Fruit fly (Drosophila melanogaster) whole organism, embryonic: ENCODE data around the gene svr.

Experiments used
- Abd-B ChIP-seq: fragments of 200-800 bp; sonication (Bioruptor generic); optimal IDR thresholded peaks from 2 replicates; lab custom pipeline; 2018; ENCODE audit warnings: missing biosample characterization, mild to moderate bottlenecking, missing genetic modification characterization, moderate library complexity
- Atf-2 ChIP-seq: fragments of 200-800 bp; sonication (Bioruptor generic); optimal IDR thresholded peaks from 2 replicates; lab custom pipeline; 2016; ENCODE audit warnings: missing biosample characterization, missing genetic modification characterization
- CG1024 ChIP-seq: fragments of 200-800 bp; sonication (Bioruptor generic); IDR thresholded peaks from 2 replicates; pipeline ENCODE4 v1.3.6; 2022; ENCODE audit warnings: missing biosample characterization, missing genetic modification characterization
- CG10543 ChIP-seq: fragments of 200-800 bp; sonication (Bioruptor generic); optimal IDR thresholded peaks from 3 replicates; lab custom pipeline; 2017; ENCODE audit warnings: missing biosample characterization, mild to moderate bottlenecking, missing genetic modification characterization, moderate library complexity
- CG11247 ChIP-seq: fragments of 200-800 bp; sonication (Bioruptor generic); IDR thresholded peaks from 2 replicates; pipeline ENCODE4 v1.3.6; 2022; ENCODE audit warnings: missing biosample characterization, missing genetic modification characterization
- CG12104 ChIP-seq: fragments of 200-800 bp; sonication (Bioruptor generic); optimal IDR thresholded peaks from 3 replicates; lab custom pipeline; 2016; ENCODE audit warnings: missing biosample characterization, missing genetic modification characterization
- CG1529 ChIP-seq: fragments of 200-800 bp; sonication (Bioruptor generic); optimal IDR thresholded peaks from 3 replicates; lab custom pipeline; 2018; ENCODE audit warnings: missing biosample characterization, missing genetic modification characterization
- CG15601 ChIP-seq: fragments of 200-800 bp; sonication (Bioruptor generic); optimal IDR thresholded peaks from 3 replicates; lab custom pipeline; 2019; ENCODE audit warnings: missing biosample characterization, mild to moderate bottlenecking, missing genetic modification characterization, moderate library complexity
- CG15696 ChIP-seq: fragments of 200-800 bp; sonication (Bioruptor generic); optimal IDR thresholded peaks from 2 replicates; lab custom pipeline; 2019; ENCODE audit warnings: missing biosample characterization, mild to moderate bottlenecking, missing genetic modification characterization, moderate library complexity
- CG16813 ChIP-seq: fragments of 200-800 bp; sonication (Bioruptor generic); IDR thresholded peaks from 3 replicates; pipeline ENCODE4 v1.3.6; 2022; ENCODE audit warnings: missing biosample characterization, missing genetic modification characterization; ENCODE audit not compliant: partially characterized antibody
- CG17612 ChIP-seq: fragments of 200-800 bp; sonication (Bioruptor generic); IDR thresholded peaks from 2 replicates; pipeline ENCODE4 v1.3.6; 2022; ENCODE audit warnings: missing biosample characterization, missing genetic modification characterization
- CG34224 ChIP-seq: fragments of 200-800 bp; sonication (Bioruptor generic); IDR thresholded peaks from 3 replicates; pipeline ENCODE4 v1.3.6; 2022; ENCODE audit warnings: missing biosample characterization, missing genetic modification characterization; ENCODE audit not compliant: partially characterized antibody
- CG3838 ChIP-seq: fragments of 200-800 bp; sonication (Bioruptor generic); optimal IDR thresholded peaks from 3 replicates; lab custom pipeline; 2016; ENCODE audit warnings: missing biosample characterization, missing genetic modification characterization
- CG4617 ChIP-seq: fragments of 200-800 bp; sonication (Bioruptor generic); optimal IDR thresholded peaks from 3 replicates; lab custom pipeline; 2016; ENCODE audit warnings: missing biosample characterization, missing genetic modification characterization, borderline replicate concordance
- CG5180 ChIP-seq: fragments of 200-800 bp; sonication (Bioruptor generic); optimal IDR thresholded peaks from 3 replicates; lab custom pipeline; 2017; ENCODE audit warnings: missing biosample characterization, missing genetic modification characterization, mild to moderate bottlenecking, moderate library complexity, missing genetic modification reagents
- CG6813 ChIP-seq: fragments of 200-800 bp; sonication (Bioruptor generic); optimal IDR thresholded peaks from 2 replicates; lab custom pipeline; 2017; ENCODE audit warnings: missing biosample characterization, missing genetic modification characterization, mild to moderate bottlenecking, moderate library complexity, missing genetic modification reagents
- CG7357 ChIP-seq: fragments of 200-800 bp; sonication (Bioruptor generic); IDR thresholded peaks from 3 replicates; pipeline ENCODE4 v1.3.6; 2022; ENCODE audit warnings: missing biosample characterization, missing genetic modification characterization
- CG7963 ChIP-seq: fragments of 200-800 bp; sonication (Bioruptor generic); IDR thresholded peaks from 3 replicates; pipeline ENCODE4 v1.3.6; 2022; ENCODE audit warnings: missing biosample characterization, missing genetic modification characterization; ENCODE audit not compliant: partially characterized antibody
- CG9437 ChIP-seq: fragments of 200-800 bp; sonication (Bioruptor generic); optimal IDR thresholded peaks from 2 replicates; lab custom pipeline; 2018; ENCODE audit warnings: missing biosample characterization, mild to moderate bottlenecking, missing genetic modification characterization
- CG9932 ChIP-seq: fragments of 200-800 bp; sonication (Bioruptor generic); IDR thresholded peaks from 2 replicates; pipeline ENCODE4 v1.3.6; 2022; ENCODE audit warnings: missing biosample characterization, missing genetic modification characterization
- CkIIα-i1 ChIP-seq: fragments of 200-800 bp; sonication (Bioruptor generic); IDR thresholded peaks from 2 replicates; pipeline ENCODE4 v1.3.6; 2022; ENCODE audit warnings: missing biosample characterization, missing genetic modification characterization
- CoRest ChIP-seq: fragments of 200-800 bp; sonication (Bioruptor generic); optimal IDR thresholded peaks from 3 replicates; lab custom pipeline; 2018; ENCODE audit warnings: missing biosample characterization, mild to moderate bottlenecking, missing genetic modification characterization, moderate library complexity
- HLHmδ ChIP-seq: fragments of 200-800 bp; sonication (Bioruptor generic); optimal IDR thresholded peaks from 2 replicates; lab custom pipeline; 2018; ENCODE audit warnings: missing biosample characterization, mild to moderate bottlenecking, missing genetic modification characterization, moderate library complexity
- Nf-YB ChIP-seq: fragments of 200-800 bp; sonication (Bioruptor generic); optimal IDR thresholded peaks from 3 replicates; lab custom pipeline; 2019; ENCODE audit warnings: missing biosample characterization, mild to moderate bottlenecking, missing genetic modification characterization, moderate library complexity
- Ravus ChIP-seq: fragments of 200-800 bp; sonication (Bioruptor generic); IDR thresholded peaks from 2 replicates; pipeline ENCODE4 v1.3.6; 2022; ENCODE audit warnings: missing biosample characterization, missing genetic modification characterization
- ab ChIP-seq: fragments of 200-800 bp; sonication (Bioruptor generic); optimal IDR thresholded peaks from 2 replicates; lab custom pipeline; 2016; ENCODE audit warnings: missing biosample characterization, missing genetic modification characterization
- chn ChIP-seq: fragments of 200-800 bp; sonication (Bioruptor generic); optimal IDR thresholded peaks from 2 replicates; lab custom pipeline; 2016; ENCODE audit warnings: missing biosample characterization, missing genetic modification characterization
- ci ChIP-seq: fragments of 200-800 bp; sonication (Bioruptor generic); IDR thresholded peaks from 3 replicates; pipeline ENCODE4 v1.3.6; 2022; ENCODE audit warnings: missing biosample characterization, missing genetic modification characterization
- corto ChIP-seq: fragments of 200-800 bp; sonication (Bioruptor generic); optimal IDR thresholded peaks from 2 replicates; lab custom pipeline; 2016; ENCODE audit warnings: missing biosample characterization, mild to moderate bottlenecking, missing genetic modification characterization, moderate library complexity
- emc ChIP-seq: fragments of 200-800 bp; sonication (Bioruptor generic); optimal IDR thresholded peaks from 2 replicates; lab custom pipeline; 2016; ENCODE audit warnings: missing biosample characterization, missing genetic modification characterization
- gem ChIP-seq: fragments of 200-800 bp; sonication (Bioruptor generic); optimal IDR thresholded peaks from 2 replicates; lab custom pipeline; 2019; ENCODE audit warnings: missing biosample characterization, mild to moderate bottlenecking, missing genetic modification characterization, moderate library complexity
- gsb-n ChIP-seq: fragments of 200-800 bp; sonication (Bioruptor generic); optimal IDR thresholded peaks from 3 replicates; lab custom pipeline; 2018; ENCODE audit warnings: missing biosample characterization, mild to moderate bottlenecking, missing genetic modification characterization
- hb ChIP-seq: fragments of 200-800 bp; sonication (Bioruptor generic); IDR thresholded peaks from 3 replicates; pipeline ENCODE4 v1.3.6; 2022; ENCODE audit warnings: missing biosample characterization, missing genetic modification characterization; ENCODE audit not compliant: partially characterized antibody
- kah ChIP-seq: fragments of 200-800 bp; sonication (Bioruptor generic); optimal IDR thresholded peaks from 2 replicates; lab custom pipeline; 2018; ENCODE audit warnings: missing biosample characterization, mild to moderate bottlenecking, missing genetic modification characterization
- kay ChIP-seq: fragments of 200-800 bp; sonication (Bioruptor generic); optimal IDR thresholded peaks from 2 replicates; lab custom pipeline; 2016; ENCODE audit warnings: missing biosample characterization, missing genetic modification characterization
- knrl ChIP-seq: fragments of 200-800 bp; sonication (Bioruptor generic); IDR thresholded peaks from 3 replicates; pipeline ENCODE4 v1.3.6; 2022; ENCODE audit warnings: missing biosample characterization, missing genetic modification characterization; ENCODE audit not compliant: partially characterized antibody
- lbe ChIP-seq: fragments of 200-800 bp; sonication (Bioruptor generic); optimal IDR thresholded peaks from 2 replicates; lab custom pipeline; 2016; ENCODE audit warnings: missing biosample characterization, mild to moderate bottlenecking, missing genetic modification characterization
- nerfin-1 ChIP-seq: fragments of 200-800 bp; sonication (Bioruptor generic); optimal IDR thresholded peaks from 3 replicates; lab custom pipeline; 2019; ENCODE audit warnings: missing biosample characterization, mild to moderate bottlenecking, missing genetic modification characterization, moderate library complexity
- nerfin-2 ChIP-seq: fragments of 200-800 bp; sonication (Bioruptor generic); IDR thresholded peaks from 2 replicates; pipeline ENCODE4 v1.3.6; 2022; ENCODE audit warnings: missing biosample characterization, missing genetic modification characterization; ENCODE audit not compliant: partially characterized antibody
- oc ChIP-seq: fragments of 200-800 bp; sonication (Bioruptor generic); optimal IDR thresholded peaks from 2 replicates; lab custom pipeline; 2018; ENCODE audit warnings: missing biosample characterization, mild to moderate bottlenecking, missing genetic modification characterization, moderate library complexity
- pita ChIP-seq: fragments of 200-800 bp; sonication (Bioruptor generic); optimal IDR thresholded peaks from 2 replicates; lab custom pipeline; 2017; ENCODE audit warnings: missing biosample characterization, mild to moderate bottlenecking, missing genetic modification characterization
- psq ChIP-seq: fragments of 200-800 bp; sonication (Bioruptor generic); optimal IDR thresholded peaks from 2 replicates; lab custom pipeline; 2017; ENCODE audit warnings: missing biosample characterization, missing genetic modification characterization
- sob ChIP-seq: fragments of 200-800 bp; sonication (Bioruptor generic); IDR thresholded peaks from 2 replicates; pipeline ENCODE4 v1.3.6; 2022; ENCODE audit warnings: missing biosample characterization, missing genetic modification characterization
- sr ChIP-seq: fragments of 200-800 bp; sonication (Bioruptor generic); IDR thresholded peaks from 3 replicates; pipeline ENCODE4 v1.3.6; 2022; ENCODE audit warnings: missing biosample characterization, missing genetic modification characterization
- tx ChIP-seq: fragments of 200-800 bp; sonication (Bioruptor generic); optimal IDR thresholded peaks from 2 replicates; lab custom pipeline; 2016; ENCODE audit warnings: missing biosample characterization, missing genetic modification characterization
- unc-4 ChIP-seq: fragments of 200-800 bp; sonication (Bioruptor generic); IDR thresholded peaks from 2 replicates; pipeline ENCODE4 v1.3.6; 2022; ENCODE audit warnings: missing biosample characterization, missing genetic modification characterization; ENCODE audit not compliant: partially characterized antibody
- wek ChIP-seq: fragments of 200-800 bp; sonication (Bioruptor generic); optimal IDR thresholded peaks from 3 replicates; lab custom pipeline; 2018; ENCODE audit warnings: missing biosample characterization, mild to moderate bottlenecking, missing genetic modification characterization, moderate library complexity
- zen ChIP-seq: fragments of 200-800 bp; sonication (Bioruptor generic); optimal IDR thresholded peaks from 3 replicates; lab custom pipeline; 2018; ENCODE audit warnings: missing biosample characterization, mild to moderate bottlenecking, missing genetic modification characterization, moderate library complexity

svr gene

dm6 chrX:523179-523851 lies 27.1 kb downstream of the svr start, which contains the start of gene elav (continued):
- TF ChIP-seq CkIIα-i1 (GFP tag; lab: Robert Waterston, UW): peak; percentile 79
- TF ChIP-seq CG3838: peak; percentile 95
- no peak; the same call in 1 of the 2 replicates for TF ChIP-seq unc-4 (GFP tag; lab: Robert Waterston, UW)
- peak; percentile 98 for TF ChIP-seq gsb-n (tag; lab: Kevin White, UChicago)
- TF ChIP-seq CG1024 (GFP tag; lab: Robert Waterston, UW): peak; percentile 90
- TF ChIP-seq chn: peak; percentile 98
- TF ChIP-seq knrl: no peak
- TF ChIP-seq zen (tag; lab: Kevin White, UChicago): peak; percentile 98
- TF ChIP-seq oc (tag; lab: Kevin White, UChicago): peak; percentile 99
- peak; percentile 96 for TF ChIP-seq Abd-B (GFP tag; lab: Kevin White, UChicago)
- TF ChIP-seq Nf-YB: peak; percentile 91
- peak; percentile 99 for TF ChIP-seq CG15696 (tag; lab: Kevin White, UChicago)
- peak; percentile 99 for TF ChIP-seq CG1529 (GFP tag; lab: Kevin White, UChicago)
- TF ChIP-seq sob (GFP tag; lab: Robert Waterston, UW): peak; percentile 98
- TF ChIP-seq wek (GFP tag; lab: Kevin White, UChicago): peak; percentile 89
- peak; percentile 95 for TF ChIP-seq kay
- no peak for TF ChIP-seq CG7963 (GFP tag; lab: Robert Waterston, UW)
- TF ChIP-seq CG12104 (GFP tag; lab: Kevin White, UChicago): peak; percentile 97
- TF ChIP-seq kah: peak; percentile 95
- TF ChIP-seq CG17612 (GFP tag; lab: Robert Waterston, UW): peak; percentile 95
- TF ChIP-seq emc: peak; percentile 86
- peak; percentile 95 for TF ChIP-seq psq
- TF ChIP-seq CG7357 (GFP tag; lab: Robert Waterston, UW): peak; percentile 94
- no peak for TF ChIP-seq nerfin-2
- TF ChIP-seq nerfin-1 (tag; lab: Kevin White, UChicago): peak; percentile 98
- peak; percentile 100 for TF ChIP-seq CG10543 (GFP tag; lab: Kevin White, UChicago)
- TF ChIP-seq lbe (GFP tag; lab: Kevin White, UChicago): peak; percentile 96
- no peak for TF ChIP-seq hb (GFP tag; lab: Robert Waterston, UW)
- peak; percentile 98 for TF ChIP-seq CG15601 (tag; lab: Kevin White, UChicago)
- TF ChIP-seq ab (GFP tag; lab: Kevin White, UChicago): peak; percentile 86
- peak; percentile 95 for TF ChIP-seq tx (GFP tag; lab: Kevin White, UChicago)
- peak; percentile 94 for TF ChIP-seq CG4617 (GFP tag; lab: Kevin White, UChicago)
- peak; percentile 94 for TF ChIP-seq corto (GFP tag; lab: Kevin White, UChicago)
- peak; percentile 96 for TF ChIP-seq Atf-2
- no peak for TF ChIP-seq CG16813
- TF ChIP-seq pita (GFP tag; lab: Kevin White, UChicago): no peak
- TF ChIP-seq CG9932 (GFP tag; lab: Robert Waterston, UW): peak; percentile 99
- no peak for TF ChIP-seq HLHmδ (GFP tag; lab: Kevin White, UChicago)
- peak; percentile 98 for TF ChIP-seq CG11247
- TF ChIP-seq CoRest: peak; percentile 99
- TF ChIP-seq CG9437 (GFP tag; lab: Kevin White, UChicago): peak; percentile 94
- TF ChIP-seq CG5180 (GFP tag; lab: Kevin White, UChicago): peak; percentile 93
- TF ChIP-seq gem (tag; lab: Kevin White, UChicago): peak; percentile 99
- TF ChIP-seq Ravus (GFP tag; lab: Robert Waterston, UW): peak; percentile 92
- TF ChIP-seq ci (GFP tag; lab: Robert Waterston, UW): peak; percentile 98
- TF ChIP-seq sr (GFP tag; lab: Robert Waterston, UW): peak; percentile 87; the same call in 2 of the 3 replicates
- peak; percentile 99 for TF ChIP-seq CG6813
- TF ChIP-seq CG34224 (GFP tag; lab: Robert Waterston, UW): peak; percentile 41; the same call in 1 of the 3 replicates
